Worm (Caenorhabditis elegans): ENCODE measurements around the gene fbxb-25.

fbxb-25 gene

DNA sequence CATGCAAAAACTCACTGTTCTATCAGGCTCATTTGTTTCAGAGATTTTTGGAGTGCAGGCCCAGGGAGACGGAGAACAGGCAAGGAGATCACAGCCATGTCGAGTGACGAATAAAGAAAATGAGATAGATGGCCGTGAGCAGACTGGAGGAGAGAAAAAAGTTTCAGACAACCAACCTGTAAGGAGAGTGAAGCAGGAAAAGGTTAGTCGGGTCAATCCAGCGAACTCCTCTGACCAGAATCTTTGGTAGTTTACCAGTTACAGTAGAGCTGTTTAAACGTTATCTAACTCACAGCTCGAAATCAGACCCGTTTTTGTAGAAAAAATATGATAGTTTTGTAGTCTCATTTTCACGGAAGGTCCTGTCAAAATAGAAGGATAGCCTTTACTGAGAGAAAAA, 35.1 kb upstream of the fbxb-25 start, which contains the start of gene fbxb-21:
TSS of gene fbxb-21 (minus strand) at position 101 of the 400 bp plus-strand sequence.
- TF ChIP-seq ceh-58 (GFP tag; IDR thresholded peaks at IDR 0.05) (no peak), ceh-100 (GFP tag; IDR thresholded peaks at IDR 0.05) (no peak), ztf-26 (tag; optimal IDR thresholded peaks at IDR 0.05) (no peak), aptf-3 (GFP tag; IDR thresholded peaks at IDR 0.05) (no peak), madf-8 (GFP tag; conservative IDR thresholded peaks at IDR 0.05) (no peak), lin-26 (GFP tag; IDR thresholded peaks at IDR 0.05) (no peak), snpc-1.1 (tag; optimal IDR thresholded peaks at IDR 0.05; ENCODE audit: insufficient read depth) (no peak), lin-35 (GFP tag; optimal IDR thresholded peaks at IDR 0.05) (no peak), unc-62 (GFP tag; optimal IDR thresholded peaks at IDR 0.05) (no peak), chd-7 (tag; optimal IDR thresholded peaks at IDR 0.05) (no peak), akir-1 (GFP tag; optimal IDR thresholded peaks at IDR 0.05) (no peak), fkh-3 (tag; optimal IDR thresholded peaks at IDR 0.05) (no peak), F49E8.2 (tag; optimal IDR thresholded peaks at IDR 0.05; ENCODE audit: insufficient read depth) (no peak), atf-7 (tag; optimal IDR thresholded peaks at IDR 0.05) (no peak), zfh-2 (GFP tag; conservative IDR thresholded peaks at IDR 0.05) (no peak), attf-6 (GFP tag; IDR thresholded peaks at IDR 0.05) (no peak)

DNA sequence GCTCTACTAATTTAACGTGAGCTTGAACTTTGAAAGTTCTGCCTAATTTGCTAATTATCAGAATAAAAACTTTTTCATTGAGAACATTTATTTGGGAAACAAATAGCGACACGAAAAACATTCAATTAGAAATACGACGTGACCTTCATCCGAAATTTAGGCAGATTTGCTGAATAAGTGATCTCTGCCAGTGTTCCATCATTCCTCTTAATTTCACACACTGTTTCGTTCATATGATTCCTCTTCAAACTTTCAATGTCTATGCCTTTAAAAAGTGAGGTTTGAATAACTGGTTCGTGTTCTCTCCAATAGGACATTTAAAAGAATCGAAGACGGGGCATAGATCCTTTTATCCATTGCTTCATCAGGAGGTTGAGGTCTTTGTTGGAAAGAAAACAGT, 33.3 kb upstream of the fbxb-25 start, which contains the start of gene fbxb-20:
TSS of gene fbxb-20 (minus strand) at position 101 of the 400 bp plus-strand sequence.
- TF ChIP-seq nhr-90 (tag; optimal IDR thresholded peaks at IDR 0.05) (no peak), F23B12.7 (tag; optimal IDR thresholded peaks at IDR 0.05; ENCODE audit: insufficient read depth) (no peak), lin-54 (GFP tag; optimal IDR thresholded peaks at IDR 0.05) (no peak), ztf-6 (GFP tag; IDR thresholded peaks at IDR 0.05) (no peak), tbp1 (GFP tag; optimal IDR thresholded peaks at IDR 0.05) (no peak), athp-1 (tag; optimal IDR thresholded peaks at IDR 0.05) (no peak), nhr-80 (tag; optimal IDR thresholded peaks at IDR 0.05) (no peak), lsl-1 (GFP tag; optimal IDR thresholded peaks at IDR 0.05) (no peak), madf-6 (GFP tag; IDR thresholded peaks at IDR 0.05) (no peak), rcor-1 (GFP tag; IDR thresholded peaks at IDR 0.05) (no peak), lag-1 (GFP tag; IDR thresholded peaks at IDR 0.05) (no peak), ekl-4 (GFP tag; IDR thresholded peaks at IDR 0.05) (no peak), snpc-1.1 (tag; optimal IDR thresholded peaks at IDR 0.05; ENCODE audit: insufficient read depth) (no peak), cebp-2 (GFP tag; IDR thresholded peaks at IDR 0.05) (no peak), efl-1 (GFP tag; optimal IDR thresholded peaks at IDR 0.05) (no peak), hsf-1 (GFP tag; IDR thresholded peaks at IDR 0.05) (no peak), nhr-120 (GFP tag; IDR thresholded peaks at IDR 0.05) (no peak), dpl-1 (GFP tag; optimal IDR thresholded peaks at IDR 0.05) (no peak), F39B2.1 (GFP tag; IDR thresholded peaks at IDR 0.05) (no peak)

DNA sequence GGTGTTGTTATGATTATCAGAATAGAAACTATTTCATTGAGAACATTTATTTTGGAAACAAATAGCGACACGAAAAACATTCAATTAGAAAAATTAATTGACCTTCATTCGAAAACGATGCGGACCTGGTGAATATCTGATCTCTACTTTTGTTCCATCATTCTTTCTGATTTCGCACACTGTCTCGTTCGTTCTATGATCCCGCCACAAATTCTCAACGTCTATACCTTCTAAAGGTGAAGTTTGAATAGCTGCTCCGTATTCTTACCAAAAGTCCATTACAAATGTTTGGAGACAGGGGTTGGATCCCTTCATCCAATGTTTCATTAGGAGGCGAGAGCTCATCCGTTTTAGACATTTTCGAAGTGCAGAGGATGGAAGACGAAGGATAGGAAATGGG, 32.0 kb upstream of the fbxb-25 start, which contains the start of gene fbxb-16:
TSS of gene fbxb-16 (minus strand) at position 101 of the 400 bp plus-strand sequence.
- TF ChIP-seq F39B2.1 (GFP tag; IDR thresholded peaks at IDR 0.05), result no peak
- no peak for TF ChIP-seq cebp-2 (GFP tag; IDR thresholded peaks at IDR 0.05)
- TF ChIP-seq madf-8 (GFP tag; conservative IDR thresholded peaks at IDR 0.05), result no peak
- TF ChIP-seq D2030.7 (GFP tag; IDR thresholded peaks at IDR 0.05), result no peak
- TF ChIP-seq zim-3 (tag; optimal IDR thresholded peaks at IDR 0.05), result no peak
- TF ChIP-seq ceh-91 (GFP tag; IDR thresholded peaks at IDR 0.05), result no peak
- TF ChIP-seq egl-44 (GFP tag; IDR thresholded peaks at IDR 0.05), result no peak
- no peak for TF ChIP-seq ccch-3 (GFP tag; optimal IDR thresholded peaks at IDR 0.05)
- TF ChIP-seq ets-4 (GFP tag; optimal IDR thresholded peaks at IDR 0.05), result no peak
- no peak for TF ChIP-seq B0035.1 (tag; optimal IDR thresholded peaks at IDR 0.05)
- no peak for TF ChIP-seq fkh-3 (tag; optimal IDR thresholded peaks at IDR 0.05)
- TF ChIP-seq Y79H2A.3 (GFP tag; conservative IDR thresholded peaks at IDR 0.05), result no peak
- no peak for TF ChIP-seq attf-6 (GFP tag; IDR thresholded peaks at IDR 0.05)
